Fruit fly (Drosophila melanogaster): ENCODE data around the gene CG11779.
A peak's percentile ranks its signal among the peaks of the same experiment; 100 is the strongest.

The CG11779 gene

dm6 chr3R:19105821-19106220 is 53.9 kb downstream of the CG11779 start (continued):
- TF ChIP-seq Tbp (GFP tag; optimal IDR thresholded peaks at IDR 0.05) (no peak), Atf3 (GFP tag; optimal IDR thresholded peaks at IDR 0.05) (no peak), CG3065 (GFP tag; optimal IDR thresholded peaks at IDR 0.05) (no peak), scrt (GFP tag; optimal IDR thresholded peaks at IDR 0.05) (no peak), lbe (GFP tag; optimal IDR thresholded peaks at IDR 0.05) (no peak), otp (GFP tag; IDR thresholded peaks at IDR 0.05) (peak; percentile 54; the same call in 1 of the 3 replicates), CG15479 (GFP tag; optimal IDR thresholded peaks at IDR 0.05) (no peak), p53 (GFP tag; optimal IDR thresholded peaks at IDR 0.05) (no peak), CG17328 (GFP tag; IDR thresholded peaks at IDR 0.05) (peak; percentile 61), CG9817 (tag; optimal IDR thresholded peaks at IDR 0.05) (no peak), crol (GFP tag; IDR thresholded peaks at IDR 0.05) (no peak), odd (GFP tag; optimal IDR thresholded peaks at IDR 0.05) (no peak), pnt (GFP tag; optimal IDR thresholded peaks at IDR 0.05) (no peak), CG6854 (GFP tag; optimal IDR thresholded peaks at IDR 0.05) (no peak), vnd (GFP tag; IDR thresholded peaks at IDR 0.05; ENCODE audit: partially characterized antibody) (no peak), CG34422 (GFP tag; IDR thresholded peaks at IDR 0.05) (no peak), esg (GFP tag; conservative IDR thresholded peaks at IDR 0.05) (no peak), Dip3 (GFP tag; optimal IDR thresholded peaks at IDR 0.05) (no peak), CG2116 (GFP tag; optimal IDR thresholded peaks at IDR 0.05) (no peak), kay (GFP tag; optimal IDR thresholded peaks at IDR 0.05) (no peak), slou (GFP tag; optimal IDR thresholded peaks at IDR 0.05) (no peak), CG15601 (tag; optimal IDR thresholded peaks at IDR 0.05) (no peak), Doc2 (GFP tag; IDR thresholded peaks at IDR 0.05) (no peak), aop (GFP tag; IDR thresholded peaks at IDR 0.05) (no peak), Hmr (GFP tag; optimal IDR thresholded peaks at IDR 0.05) (no peak), CG32767 (GFP tag; IDR thresholded peaks at IDR 0.05) (no peak), NC2β (GFP tag; optimal IDR thresholded peaks at IDR 0.05) (peak; percentile 4), mld (GFP tag; IDR thresholded peaks at IDR 0.05; ENCODE audit: partially characterized antibody) (no peak), psq (GFP tag; optimal IDR thresholded peaks at IDR 0.05) (no peak), CG8089 (GFP tag; optimal IDR thresholded peaks at IDR 0.05) (no peak), CG18599 (GFP tag; optimal IDR thresholded peaks at IDR 0.05) (no peak), zf30C (GFP tag; optimal IDR thresholded peaks at IDR 0.05) (peak; percentile 21), grn (GFP tag; optimal IDR thresholded peaks at IDR 0.05) (no peak), D (optimal IDR thresholded peaks at IDR 0.05) (no peak), D (GFP tag; optimal IDR thresholded peaks at IDR 0.05) (peak; percentile 36), CG18764 (GFP tag; optimal IDR thresholded peaks at IDR 0.05) (no peak), CG30020 (tag; optimal IDR thresholded peaks at IDR 0.05) (no peak), CG15514 (GFP tag; optimal IDR thresholded peaks at IDR 0.05) (no peak), corto (GFP tag; optimal IDR thresholded peaks at IDR 0.05) (no peak), CkIIα-i1 (GFP tag; IDR thresholded peaks at IDR 0.05) (no peak), lmd (GFP tag; IDR thresholded peaks at IDR 0.05) (peak; percentile 21; the same call in 1 of the 2 replicates), CG14965 (GFP tag; optimal IDR thresholded peaks at IDR 0.05; ENCODE audit: borderline replicate concordance) (no peak), Adf1 (GFP tag; IDR thresholded peaks at IDR 0.05) (no peak), CG10654 (GFP tag; optimal IDR thresholded peaks at IDR 0.05) (no peak), CG7786 (GFP tag; optimal IDR thresholded peaks at IDR 0.05) (no peak), CG32532 (GFP tag; IDR thresholded peaks at IDR 0.05) (no peak), sug (tag; optimal IDR thresholded peaks at IDR 0.05) (no peak), nmo (GFP tag; optimal IDR thresholded peaks at IDR 0.05) (peak; percentile 4), Elba2 (GFP tag; optimal IDR thresholded peaks at IDR 0.05) (no peak), Hey (tag; optimal IDR thresholded peaks at IDR 0.05) (no peak), CG8924 (tag; optimal IDR thresholded peaks at IDR 0.05) (peak; percentile 19), CG12155 (GFP tag; optimal IDR thresholded peaks at IDR 0.05) (no peak), bcd (GFP tag; optimal IDR thresholded peaks at IDR 0.05) (no peak)

All from whole organism, embryonic.